Fruit fly (Drosophila melanogaster): Measurements from ENCODE around the gene Hsp26.

Hsp26 gene

DNA sequence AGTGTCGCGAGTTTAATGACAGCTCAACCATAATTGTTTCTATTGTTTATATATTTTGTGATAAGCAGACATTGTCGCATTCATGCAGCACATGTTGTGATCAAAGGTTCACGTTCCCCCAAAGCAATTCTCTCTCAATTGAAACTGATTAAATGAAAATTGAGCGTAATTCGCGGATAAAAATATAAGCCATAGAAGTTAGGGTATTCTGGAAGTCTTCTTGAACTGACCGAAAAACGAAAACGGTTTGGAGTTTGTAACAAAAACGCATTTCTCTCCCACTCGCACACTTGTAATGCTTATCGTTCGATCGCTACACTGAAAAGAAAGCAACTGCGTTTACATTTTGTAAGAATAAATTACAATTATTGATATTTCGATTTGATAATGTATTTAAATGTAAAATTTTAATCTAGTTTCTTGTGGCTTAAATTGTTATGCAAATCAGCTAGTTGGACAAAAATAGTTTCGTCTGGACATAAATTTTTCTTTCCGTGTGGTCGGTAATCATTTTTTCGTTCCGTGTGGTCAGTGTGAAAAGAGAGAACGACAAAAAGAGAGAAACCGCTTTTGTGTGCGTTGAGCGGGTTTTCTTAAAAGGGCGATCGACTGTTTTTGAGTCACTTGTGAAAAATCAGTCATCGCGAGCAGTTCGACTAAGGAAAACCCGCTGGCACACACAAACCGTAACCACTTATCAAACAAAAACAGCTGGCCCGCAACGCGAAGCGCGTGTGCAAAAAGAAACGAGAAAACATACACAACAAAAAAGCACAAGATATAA, 45.6 kb upstream of the Hsp26 start, which contains the start of gene aay (continued):
- TF ChIP-seq da (GFP tag; optimal IDR thresholded peaks at IDR 0.05), result peak; percentile 94
- TF ChIP-seq klu (GFP tag; IDR thresholded peaks at IDR 0.05), result peak; percentile 97
- peak; percentile 99 for TF ChIP-seq CG13775 (GFP tag; optimal IDR thresholded peaks at IDR 0.05)
- peak; percentile 98 for TF ChIP-seq CG11695 (GFP tag; IDR thresholded peaks at IDR 0.05)
- peak; percentile 99 for TF ChIP-seq Blimp-1 (GFP tag; optimal IDR thresholded peaks at IDR 0.05)
- TF ChIP-seq CG1024 (GFP tag; IDR thresholded peaks at IDR 0.05), result peak; percentile 95
- peak; percentile 98 for TF ChIP-seq HHEX (GFP tag; optimal IDR thresholded peaks at IDR 0.05)
- peak; percentile 42 for TF ChIP-seq lov (optimal IDR thresholded peaks at IDR 0.05)
- peak; percentile 98 for TF ChIP-seq lov (GFP tag; IDR thresholded peaks at IDR 0.05)
- TF ChIP-seq CG13424 (tag; optimal IDR thresholded peaks at IDR 0.05), result peak; percentile 99
- peak; percentile 99 for TF ChIP-seq CG18476 (GFP tag; optimal IDR thresholded peaks at IDR 0.05)
- TF ChIP-seq CG6272 (GFP tag; IDR thresholded peaks at IDR 0.05), result peak; percentile 97
- peak; percentile 87 for TF ChIP-seq E2f2 (GFP tag; IDR thresholded peaks at IDR 0.05)
- TF ChIP-seq dimm (GFP tag; IDR thresholded peaks at IDR 0.05), result peak; percentile 93
- peak; percentile 78 for TF ChIP-seq disco-r (GFP tag; optimal IDR thresholded peaks at IDR 0.05)
- peak; percentile 98 for TF ChIP-seq Camta (GFP tag; optimal IDR thresholded peaks at IDR 0.05)
- peak; percentile 89 for TF ChIP-seq CG30020 (tag; optimal IDR thresholded peaks at IDR 0.05)
- peak; percentile 98 to 99 for TF ChIP-seq Hr51 (GFP tag; optimal IDR thresholded peaks at IDR 0.05)
- TF ChIP-seq CG8944 (GFP tag; optimal IDR thresholded peaks at IDR 0.05), result peak; percentile 95
- peak; percentile 97 for TF ChIP-seq CG12236 (GFP tag; optimal IDR thresholded peaks at IDR 0.05)
- peak; percentile 96 for TF ChIP-seq CG32767 (GFP tag; IDR thresholded peaks at IDR 0.05)
- TF ChIP-seq CG15514 (GFP tag; optimal IDR thresholded peaks at IDR 0.05), result peak; percentile 94
- TF ChIP-seq CG31388 (GFP tag; optimal IDR thresholded peaks at IDR 0.05), result peak; percentile 96
- TF ChIP-seq Ada2b (GFP tag; IDR thresholded peaks at IDR 0.05), result peak; percentile 98
- TF ChIP-seq CG10979 (tag; optimal IDR thresholded peaks at IDR 0.05), result peak; percentile 99
- TF ChIP-seq ssp (GFP tag; IDR thresholded peaks at IDR 0.05), result peak; percentile 92
- peak; percentile 94 for TF ChIP-seq exex (tag; optimal IDR thresholded peaks at IDR 0.05)
- no peak for TF ChIP-seq Sin3A (optimal IDR thresholded peaks at IDR 0.05)
- TF ChIP-seq salm (tag; optimal IDR thresholded peaks at IDR 0.05), result peak; percentile 99
- peak; percentile 90 for TF ChIP-seq CG17802 (tag; optimal IDR thresholded peaks at IDR 0.05)
- TF ChIP-seq Side (GFP tag; optimal IDR thresholded peaks at IDR 0.05), result peak; percentile 95
- TF ChIP-seq sob (GFP tag; IDR thresholded peaks at IDR 0.05), result peak; percentile 99
- peak; percentile 97 for TF ChIP-seq NC2α (GFP tag; optimal IDR thresholded peaks at IDR 0.05)
- TF ChIP-seq ems (GFP tag; optimal IDR thresholded peaks at IDR 0.05), result peak; percentile 98
- peak; percentile 92 for TF ChIP-seq Jarid2 (GFP tag; optimal IDR thresholded peaks at IDR 0.05)
- peak; percentile 98 for TF ChIP-seq sisA (GFP tag; IDR thresholded peaks at IDR 0.05)
- TF ChIP-seq onecut (GFP tag; IDR thresholded peaks at IDR 0.05), result peak; percentile 95
- TF ChIP-seq CG8924 (tag; optimal IDR thresholded peaks at IDR 0.05), result peak; percentile 100
- TF ChIP-seq Taf1 (GFP tag; IDR thresholded peaks at IDR 0.05), result peak; percentile 91
- TF ChIP-seq cas (GFP tag; IDR thresholded peaks at IDR 0.05), result peak; percentile 93
- peak; percentile 98 for TF ChIP-seq croc (GFP tag; conservative IDR thresholded peaks at IDR 0.05)
- TF ChIP-seq bbx (GFP tag; IDR thresholded peaks at IDR 0.05; ENCODE audit: partially characterized antibody), result 0 out of 2 replicates have a peak, but pooled peaks have one; percentile 40
- TF ChIP-seq CG33213 (GFP tag; optimal IDR thresholded peaks at IDR 0.05), result peak; percentile 98
- TF ChIP-seq CG1233 (GFP tag; optimal IDR thresholded peaks at IDR 0.05), result peak; percentile 99
- peak; percentile 100 for TF ChIP-seq dmrt99B (tag; optimal IDR thresholded peaks at IDR 0.05)
- peak; percentile 98 for TF ChIP-seq CG8765 (GFP tag; IDR thresholded peaks at IDR 0.05)
- peak; percentile 99 for TF ChIP-seq run (tag; optimal IDR thresholded peaks at IDR 0.05)
- peak; percentile 95 for TF ChIP-seq kni (GFP tag; optimal IDR thresholded peaks at IDR 0.05)
- TF ChIP-seq CG9437 (GFP tag; optimal IDR thresholded peaks at IDR 0.05), result peak; percentile 93
- TF ChIP-seq Antp (GFP tag; optimal IDR thresholded peaks at IDR 0.05), result peak; percentile 91
